In genomic region chr3R:14476273-14476672, dm6 we compare ENCODE assay signal across 1 fruit fly cellular context.
TF ChIP-seq lines count a peak whose summit lies in the region.

No protein-coding gene starts in this region.

TF ChIP-seq in whole organism, embryonic, 481 proteins besides CTCF, POLR2A, EP300 and RAD21 (continued from another document):
- no peak for TF ChIP-seq zf30C (GFP tag; optimal IDR thresholded peaks at IDR 0.05; lab: Kevin White, UChicago)
- peak; percentile 66 for TF ChIP-seq CG17328 (GFP tag; IDR thresholded peaks at IDR 0.05; lab: Robert Waterston, UW)
- peak; percentile 24 for TF ChIP-seq CG15011 (GFP tag; optimal IDR thresholded peaks at IDR 0.05; lab: Kevin White, UChicago)
- no peak for TF ChIP-seq dm (GFP tag; optimal IDR thresholded peaks at IDR 0.05; lab: Kevin White, UChicago)
- TF ChIP-seq NFAT (GFP tag; IDR thresholded peaks at IDR 0.05; lab: Robert Waterston, UW) = 0 out of 2 replicates have a peak, but pooled peaks have one; percentile 45
- peak; percentile 81 for TF ChIP-seq Awh (GFP tag; IDR thresholded peaks at IDR 0.05; lab: Robert Waterston, UW)
- no peak for TF ChIP-seq lola (GFP tag; optimal IDR thresholded peaks at IDR 0.05; lab: Kevin White, UChicago)
- 0 out of 2 replicates have a peak, but pooled peaks have one; percentile 30 for TF ChIP-seq CG31224 (GFP tag; IDR thresholded peaks at IDR 0.05; lab: Robert Waterston, UW)
- TF ChIP-seq Dip2 (GFP tag; IDR thresholded peaks at IDR 0.05; lab: Robert Waterston, UW) = no peak
- TF ChIP-seq CG11085 (GFP tag; IDR thresholded peaks at IDR 0.05; lab: Robert Waterston, UW) = peak; percentile 27; the same call in 1 of the 2 replicates
- peak; percentile 64 for TF ChIP-seq CG13424 (tag; optimal IDR thresholded peaks at IDR 0.05; lab: Kevin White, UChicago)
- no peak for TF ChIP-seq pfk (GFP tag; optimal IDR thresholded peaks at IDR 0.05; lab: Kevin White, UChicago)
- peak; percentile 71 for TF ChIP-seq CG18599 (GFP tag; optimal IDR thresholded peaks at IDR 0.05; lab: Kevin White, UChicago)
- peak; percentile 54 for TF ChIP-seq HLH54F (GFP tag; optimal IDR thresholded peaks at IDR 0.05; lab: Kevin White, UChicago)
- no peak for TF ChIP-seq CG1832 (GFP tag; optimal IDR thresholded peaks at IDR 0.05; lab: Kevin White, UChicago)
- TF ChIP-seq mam (GFP tag; optimal IDR thresholded peaks at IDR 0.05; lab: Kevin White, UChicago) = peak; percentile 54
- no peak for TF ChIP-seq chinmo (GFP tag; IDR thresholded peaks at IDR 0.05; lab: Robert Waterston, UW; ENCODE audit: partially characterized antibody)
- TF ChIP-seq sob (GFP tag; IDR thresholded peaks at IDR 0.05; lab: Robert Waterston, UW) = peak; percentile 75
- peak; percentile 77 for TF ChIP-seq sisA (GFP tag; IDR thresholded peaks at IDR 0.05; lab: Robert Waterston, UW)
- peak; percentile 56 for TF ChIP-seq repo (GFP tag; optimal IDR thresholded peaks at IDR 0.05; lab: Kevin White, UChicago)
- no peak for TF ChIP-seq pros (GFP tag; optimal IDR thresholded peaks at IDR 0.05; lab: Kevin White, UChicago)
- no peak for TF ChIP-seq nerfin-2 (GFP tag; IDR thresholded peaks at IDR 0.05; lab: Robert Waterston, UW; ENCODE audit: partially characterized antibody)
- peak; percentile 2 for TF ChIP-seq Atf3 (GFP tag; optimal IDR thresholded peaks at IDR 0.05; lab: Kevin White, UChicago)
- no peak for TF ChIP-seq CG10321 (GFP tag; IDR thresholded peaks at IDR 0.05; lab: Robert Waterston, UW)
- TF ChIP-seq onecut (GFP tag; IDR thresholded peaks at IDR 0.05; lab: Robert Waterston, UW) = peak; percentile 55
- TF ChIP-seq Bgb (GFP tag; IDR thresholded peaks at IDR 0.05; lab: Robert Waterston, UW; ENCODE audit: partially characterized antibody) = no peak
- peak; percentile 73 for TF ChIP-seq fd96Cb (tag; optimal IDR thresholded peaks at IDR 0.05; lab: Kevin White, UChicago)
TF ChIP-seq in whole organism, embryonic: peak in this region for 291.
